Worm (Caenorhabditis elegans) whole organism, mixed stage, embryonic: ENCODE results near the gene mec-18.

Experiments
- nhr-237 ChIP-seq: fragments of 150-350 bp; optimal IDR thresholded peaks from 2 replicates; lab custom pipeline; 2014; ENCODE audit warnings: missing biosample characterization, missing genetic modification characterization
- sptf-1 ChIP-seq: sonication (generic microtip); optimal IDR thresholded peaks from 2 replicates; lab custom pipeline; 2017; ENCODE audit warnings: mild to moderate bottlenecking, missing genetic modification characterization, moderate library complexity, missing compliant biosample characterization

- no peak for TF ChIP-seq sptf-1 (tag; lab: Kevin White, UChicago)
- TF ChIP-seq nhr-237 (tag; lab: Kevin White, UChicago): no peak
Observed at ce11 chrX:4222779-4223387, 51.1 kb downstream of the mec-18 start.
